Fruit fly (Drosophila melanogaster) whole organism: ENCODE data around the gene CG17839.
A peak's percentile ranks its signal among the peaks of the same experiment; 100 is the strongest.

Source experiments
- CG8478 ChIP-seq: fragments of >200 bp; optimal IDR thresholded peaks from 2 replicates; lab custom pipeline; 2018; ENCODE audit warnings: inconsistent platforms
- Dll ChIP-seq: fragments of >200 bp; optimal IDR thresholded peaks from 2 replicates; lab custom pipeline; 2017
- EcR ChIP-seq, 2 experiments: fragments of >200 bp; optimal IDR thresholded peaks; 2 replicates each; lab custom pipeline; 2017; ENCODE audit warnings: missing biosample characterization in 2 of 2, missing genetic modification characterization in 2 of 2, missing genetic modification reagents in 2 of 2
- pan ChIP-seq: fragments of >200 bp; optimal IDR thresholded peaks from 2 replicates; lab custom pipeline; 2017
- psq ChIP-seq: fragments of >200 bp; optimal IDR thresholded peaks from 2 replicates; lab custom pipeline; 2017
- usp ChIP-seq: fragments of >200 bp; optimal IDR thresholded peaks from 2 replicates; lab custom pipeline; 2017; ENCODE audit warnings: missing biosample characterization, missing genetic modification characterization, mixed read lengths

CG17839 gene

DNA sequence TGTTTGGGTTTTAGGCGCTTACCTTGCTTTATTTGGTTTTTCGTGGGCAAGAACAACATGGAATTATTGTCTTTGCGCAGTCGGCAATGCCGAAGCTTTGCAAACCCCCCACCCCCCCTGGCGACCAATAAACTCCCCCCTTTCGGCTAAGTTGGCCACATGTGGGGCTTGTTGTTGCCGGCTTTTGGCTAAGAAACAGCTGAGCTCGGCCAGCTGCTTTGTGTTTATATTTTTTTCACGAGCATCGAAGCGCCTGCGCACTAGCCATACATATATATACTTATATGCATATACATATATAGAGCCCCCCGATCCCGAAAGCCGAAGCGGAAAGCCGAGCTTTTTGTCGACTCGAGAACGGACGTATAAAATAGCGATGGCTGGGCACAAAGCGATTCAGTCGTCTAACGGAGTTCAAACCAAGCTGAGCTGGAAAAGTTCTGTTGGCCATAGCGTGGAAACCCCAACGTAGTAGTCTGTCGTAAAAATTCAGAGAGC, at the start of gene CG17839:
CG17839 (plus strand) TSS at position 413 of the 498 bp plus-strand sequence.
- no peak for TF ChIP-seq CG8478
- no peak for TF ChIP-seq pan (lab: Kevin White, UChicago)
- TF ChIP-seq Dll (lab: Kevin White, UChicago) = no peak
- TF ChIP-seq EcR (GFP tag; optimal IDR thresholded peaks at IDR 0.05; lab: Kevin White, UChicago) = no peak
- no peak for TF ChIP-seq usp
- TF ChIP-seq psq = no peak

dm6 chr3L:14755951-14756723, 48.8 kb upstream of the CG17839 start:
- TF ChIP-seq EcR (GFP tag; optimal IDR thresholded peaks at IDR 0.05; lab: Kevin White, UChicago) (no peak), Dll (lab: Kevin White, UChicago) (peak; percentile 95), CG8478 (peak; percentile 90)

dm6 chr3L:14756724-14757463, 48.0 kb upstream of the CG17839 start:
- no peak for TF ChIP-seq pan (lab: Kevin White, UChicago)
- TF ChIP-seq usp = no peak

DNA sequence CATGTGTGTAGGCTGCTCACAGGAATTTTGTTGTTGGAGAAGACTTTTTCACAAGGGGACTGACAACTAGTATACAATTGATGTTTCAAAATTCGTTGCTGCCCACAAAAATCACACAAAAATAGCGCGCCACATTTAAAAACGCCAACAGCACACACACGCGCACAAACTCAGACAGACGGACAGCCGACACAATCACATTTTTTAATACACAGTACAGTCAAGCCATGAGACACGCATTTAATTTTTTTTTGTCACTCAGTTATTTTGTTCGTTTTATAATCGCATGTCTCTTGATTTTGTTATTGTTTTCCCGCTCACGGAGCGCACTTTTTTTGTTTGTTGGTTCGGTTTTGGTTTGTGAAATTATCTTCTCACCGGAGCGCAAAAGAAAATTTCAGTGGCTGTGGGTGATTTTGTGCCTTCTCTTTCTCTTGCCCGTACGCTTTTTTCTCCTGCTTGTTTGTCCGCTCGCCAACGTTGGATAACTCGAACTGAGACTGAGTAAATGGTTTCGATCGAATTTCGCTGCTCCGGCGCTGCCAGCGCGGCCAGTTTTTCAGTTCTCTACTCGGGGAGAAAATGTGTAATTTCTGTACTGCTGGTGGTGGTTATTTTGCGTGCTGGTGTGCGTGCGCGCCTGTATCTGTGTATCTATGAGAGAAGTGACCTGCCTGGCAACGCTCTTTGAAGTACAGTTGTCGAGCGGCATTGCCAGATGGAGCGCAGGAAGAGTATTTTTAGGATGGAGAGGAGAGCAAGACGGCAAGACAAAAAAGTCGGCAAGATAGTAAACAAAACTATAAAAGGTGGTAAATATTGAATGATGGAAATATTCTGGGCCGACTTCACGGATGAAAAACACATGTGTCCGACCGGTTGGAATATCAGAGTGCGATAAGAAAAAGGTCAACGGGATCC, 47.2 kb upstream of the CG17839 start, which contains the start of gene CG42507:
CG42507 (minus strand) TSS at position 499 of the 921 bp plus-strand sequence.
- TF ChIP-seq usp (no peak), CG8478 (no peak), pan (lab: Kevin White, UChicago) (no peak), psq (no peak), Dll (lab: Kevin White, UChicago) (peak; percentile 95), EcR (GFP tag; optimal IDR thresholded peaks at IDR 0.05; lab: Kevin White, UChicago) (no peak)

dm6 chr3L:14758730-14759096, 46.2 kb upstream of the CG17839 start:
- TF ChIP-seq EcR (GFP tag; optimal IDR thresholded peaks at IDR 0.05; lab: Kevin White, UChicago) (no peak), pan (lab: Kevin White, UChicago) (no peak), usp (no peak), Dll (lab: Kevin White, UChicago) (no peak), CG8478 (no peak), psq (no peak)

dm6 chr3L:14759097-14759795, 45.7 kb upstream of the CG17839 start:
- TF ChIP-seq EcR (GFP tag; optimal IDR thresholded peaks at IDR 0.05; lab: Kevin White, UChicago) (no peak), pan (lab: Kevin White, UChicago) (no peak), Dll (lab: Kevin White, UChicago) (peak; percentile 19), usp (no peak), CG8478 (no peak), psq (no peak)

DNA sequence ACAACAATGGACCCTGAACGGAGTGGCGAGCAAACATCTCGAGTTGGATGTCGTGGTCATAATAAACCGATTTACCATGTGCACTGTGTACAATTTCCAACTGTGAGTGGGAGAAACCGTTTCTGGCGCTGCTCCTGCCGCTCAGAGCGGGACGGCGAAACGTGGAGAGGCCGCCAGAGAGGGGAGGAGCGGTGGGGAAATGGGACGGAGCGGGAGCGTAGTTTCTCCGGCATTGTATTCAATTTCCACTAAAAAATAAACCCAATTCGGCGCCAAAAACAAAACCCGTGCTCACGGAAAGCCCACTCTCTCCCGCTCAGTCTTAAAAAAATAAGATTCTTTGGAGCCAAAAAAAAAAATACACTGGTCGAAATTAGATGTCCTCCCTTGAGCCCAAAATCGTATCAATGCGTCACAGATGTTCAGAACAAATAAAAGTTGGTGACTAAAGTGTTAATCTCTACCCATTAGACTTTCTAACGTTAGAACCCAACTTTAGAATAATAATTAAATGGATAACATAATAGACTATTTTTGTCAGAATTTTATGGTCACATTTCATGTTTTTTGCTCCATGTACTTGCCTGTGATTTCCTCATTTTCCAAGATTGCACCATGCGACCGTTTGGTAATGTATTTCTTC, 44.8 kb upstream of the CG17839 start:
- TF ChIP-seq pan (lab: Kevin White, UChicago) = no peak
- no peak for TF ChIP-seq CG8478
- no peak for TF ChIP-seq EcR (GFP tag; optimal IDR thresholded peaks at IDR 0.05; lab: Kevin White, UChicago)
- TF ChIP-seq usp = no peak
- no peak for TF ChIP-seq psq
- no peak for TF ChIP-seq Dll (lab: Kevin White, UChicago)

DNA sequence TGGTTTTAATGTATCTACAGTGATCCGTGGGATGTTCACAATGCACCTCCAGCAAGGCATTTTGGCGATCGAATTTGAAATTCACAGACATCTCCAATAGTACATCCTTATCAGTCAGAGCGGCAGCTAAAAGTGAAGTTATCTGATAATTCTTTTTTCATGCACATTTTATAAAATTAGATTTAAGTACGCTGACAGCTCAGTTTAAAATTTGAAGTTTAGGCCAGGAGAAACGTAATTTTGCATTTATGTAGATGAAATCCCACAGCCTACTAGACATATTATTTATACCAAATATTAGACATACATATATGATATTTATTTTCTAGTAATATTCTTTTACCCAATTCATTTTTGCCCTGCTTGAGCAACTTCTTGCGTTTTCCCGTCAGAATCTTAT, 44.0 kb upstream of the CG17839 start, which contains the start of gene Trl:
Trl (minus strand) TSS at position 101 of the 400 bp plus-strand sequence.
- TF ChIP-seq Dll (lab: Kevin White, UChicago) (no peak), pan (lab: Kevin White, UChicago) (no peak), CG8478 (no peak), EcR (GFP tag; optimal IDR thresholded peaks at IDR 0.05; lab: Kevin White, UChicago) (no peak), psq (no peak), usp (no peak)

dm6 chr3L:14761837-14762785, 42.8 kb upstream of the CG17839 start, which contains the start of the genes Tsen34 and Mgat4a:
Gene Tsen34 (minus strand): TSS chr3L:14761844.
Gene Mgat4a (plus strand): TSS chr3L:14762028.
- TF ChIP-seq CG8478 (no peak), psq (no peak), pan (lab: Kevin White, UChicago) (no peak), usp (no peak), Dll (lab: Kevin White, UChicago) (no peak), EcR (GFP tag; optimal IDR thresholded peaks at IDR 0.05; lab: Kevin White, UChicago) (no peak)

dm6 chr3L:14769183-14769582, 35.8 kb upstream of the CG17839 start, which contains the start of gene Mgat4b:
Gene Mgat4b (minus strand): TSS chr3L:14769283.
- TF ChIP-seq usp (no peak), psq (no peak), EcR (GFP tag; optimal IDR thresholded peaks at IDR 0.05; lab: Kevin White, UChicago) (no peak)
